Worm (Caenorhabditis elegans) whole organism, L3 larva: Measurements from ENCODE around the gene T25G12.6.
A peak's percentile ranks its signal among the peaks of the same experiment; 100 is the strongest.

Experiments
- R02D3.7 ChIP-seq: fragments of 150-350 bp; optimal IDR thresholded peaks from 2 replicates; lab custom pipeline; 2014; ENCODE audit warnings: missing biosample characterization, missing genetic modification characterization
- aly-2 ChIP-seq: fragments of 150-350 bp; optimal IDR thresholded peaks from 2 replicates; lab custom pipeline; 2014; ENCODE audit warnings: missing biosample characterization, missing genetic modification characterization
- ceh-28 ChIP-seq: fragments of 150-350 bp; optimal IDR thresholded peaks from 2 replicates; lab custom pipeline; 2014; ENCODE audit warnings: missing biosample characterization, missing genetic modification reagents, missing genetic modification characterization
- ceh-9 ChIP-seq: sonication (generic microtip); optimal IDR thresholded peaks from 2 replicates; lab custom pipeline; 2018; ENCODE audit warnings: missing biosample characterization, missing genetic modification characterization
- elt-1 ChIP-seq: fragments of 150-350 bp; optimal IDR thresholded peaks from 2 replicates; lab custom pipeline; 2014; ENCODE audit warnings: missing biosample characterization, missing genetic modification characterization
- elt-2 ChIP-seq: sonication (generic microtip); optimal IDR thresholded peaks from 2 replicates; lab custom pipeline; 2016; ENCODE audit warnings: missing genetic modification reagents, mild to moderate bottlenecking, missing genetic modification characterization, missing compliant biosample characterization
- elt-3 ChIP-seq, 3 experiments: fragments of 150-350 bp in 1 of 3; sonication (generic microtip) in 2 of 3; optimal IDR thresholded peaks; 2 replicates in 2 of 3; 4 replicates in 1 of 3; lab custom pipeline; 2014 to 2017; ENCODE audit warnings: missing biosample characterization in 3 of 3, missing genetic modification characterization in 3 of 3
- eor-1 ChIP-seq, 2 experiments: fragments of 150-350 bp; optimal IDR thresholded peaks; 2 replicates each; lab custom pipeline; 2014 to 2018; ENCODE audit warnings: missing biosample characterization in 2 of 2, missing genetic modification characterization in 2 of 2
- fkh-2 ChIP-seq: fragments of 150-350 bp; optimal IDR thresholded peaks from 2 replicates; lab custom pipeline; 2014; ENCODE audit warnings: missing biosample characterization, missing genetic modification reagents, missing genetic modification characterization
- fos-1 ChIP-seq: fragments of 150-350 bp; optimal IDR thresholded peaks from 2 replicates; lab custom pipeline; 2014; ENCODE audit warnings: missing biosample characterization, missing genetic modification characterization
- hmg-11 ChIP-seq: sonication (generic microtip); optimal IDR thresholded peaks from 2 replicates; lab custom pipeline; 2016; ENCODE audit warnings: missing genetic modification characterization, missing compliant biosample characterization
- jun-1 ChIP-seq: fragments of 150-350 bp; optimal IDR thresholded peaks from 2 replicates; lab custom pipeline; 2014; ENCODE audit warnings: missing biosample characterization, missing genetic modification reagents, missing genetic modification characterization
- lin-15B ChIP-seq: fragments of 150-350 bp; optimal IDR thresholded peaks from 2 replicates; lab custom pipeline; 2014; ENCODE audit warnings: missing biosample characterization, missing genetic modification characterization
- lin-39 ChIP-seq: fragments of 150-350 bp; optimal IDR thresholded peaks from 2 replicates; lab custom pipeline; 2018; ENCODE audit warnings: missing biosample characterization, missing genetic modification reagents, missing genetic modification characterization
- lsy-12 ChIP-seq: sonication (generic microtip); optimal IDR thresholded peaks from 2 replicates; lab custom pipeline; 2016; ENCODE audit warnings: mild to moderate bottlenecking, missing genetic modification characterization, missing compliant biosample characterization
- mdl-1 ChIP-seq: fragments of 150-350 bp; optimal IDR thresholded peaks from 2 replicates; lab custom pipeline; 2014; ENCODE audit warnings: missing biosample characterization, missing genetic modification characterization
- nfya-1 ChIP-seq: sonication (generic microtip); optimal IDR thresholded peaks from 2 replicates; lab custom pipeline; 2017; ENCODE audit warnings: missing genetic modification characterization, mild to moderate bottlenecking, missing compliant biosample characterization, antibody characterized with exemption, moderate library complexity; ENCODE audit not compliant: insufficient read depth
- nhr-11 ChIP-seq: fragments of 150-350 bp; optimal IDR thresholded peaks from 2 replicates; lab custom pipeline; 2014; ENCODE audit warnings: missing biosample characterization, missing genetic modification characterization
- nhr-12 ChIP-seq: fragments of 150-350 bp; optimal IDR thresholded peaks from 2 replicates; lab custom pipeline; 2014; ENCODE audit warnings: missing biosample characterization, missing genetic modification characterization
- nhr-25 ChIP-seq: sonication (generic microtip); optimal IDR thresholded peaks from 2 replicates; lab custom pipeline; 2017; ENCODE audit warnings: missing biosample characterization, missing genetic modification characterization
- nhr-28 ChIP-seq: fragments of 150-350 bp; optimal IDR thresholded peaks from 2 replicates; lab custom pipeline; 2014; ENCODE audit warnings: missing biosample characterization, missing genetic modification characterization
- nhr-67 ChIP-seq: fragments of 150-350 bp; optimal IDR thresholded peaks from 2 replicates; lab custom pipeline; 2014; ENCODE audit warnings: missing biosample characterization, missing genetic modification characterization
- pha-4 ChIP-seq: fragments of 150-350 bp; optimal IDR thresholded peaks from 2 replicates; lab custom pipeline; 2014; ENCODE audit warnings: missing biosample characterization, missing genetic modification reagents, missing genetic modification characterization
- pqm-1 ChIP-seq: fragments of 150-350 bp; optimal IDR thresholded peaks from 2 replicates; lab custom pipeline; 2017; ENCODE audit warnings: missing biosample characterization, missing genetic modification characterization, inconsistent platforms
- sea-2 ChIP-seq: fragments of 150-350 bp; sonication (generic microtip); optimal IDR thresholded peaks from 4 replicates; lab custom pipeline; 2014; ENCODE audit warnings: missing biosample characterization, missing genetic modification reagents, missing genetic modification characterization
- skn-1 ChIP-seq: fragments of 150-350 bp; optimal IDR thresholded peaks from 2 replicates; lab custom pipeline; 2014; ENCODE audit warnings: missing biosample characterization, missing genetic modification characterization
- snpc-4 ChIP-seq: fragments of 150-350 bp; optimal IDR thresholded peaks from 2 replicates; lab custom pipeline; 2014; ENCODE audit warnings: missing biosample characterization, missing genetic modification characterization
- unc-39 ChIP-seq: sonication (generic microtip); optimal IDR thresholded peaks from 4 replicates; lab custom pipeline; 2017; ENCODE audit warnings: missing biosample characterization, missing genetic modification characterization
- zag-1 ChIP-seq: fragments of 150-350 bp; optimal IDR thresholded peaks from 2 replicates; lab custom pipeline; 2014; ENCODE audit warnings: missing biosample characterization, missing genetic modification characterization
- ztf-11 ChIP-seq: fragments of 150-350 bp; optimal IDR thresholded peaks from 2 replicates; lab custom pipeline; 2014; ENCODE audit warnings: missing biosample characterization, missing genetic modification characterization

The T25G12.6 gene

DNA sequence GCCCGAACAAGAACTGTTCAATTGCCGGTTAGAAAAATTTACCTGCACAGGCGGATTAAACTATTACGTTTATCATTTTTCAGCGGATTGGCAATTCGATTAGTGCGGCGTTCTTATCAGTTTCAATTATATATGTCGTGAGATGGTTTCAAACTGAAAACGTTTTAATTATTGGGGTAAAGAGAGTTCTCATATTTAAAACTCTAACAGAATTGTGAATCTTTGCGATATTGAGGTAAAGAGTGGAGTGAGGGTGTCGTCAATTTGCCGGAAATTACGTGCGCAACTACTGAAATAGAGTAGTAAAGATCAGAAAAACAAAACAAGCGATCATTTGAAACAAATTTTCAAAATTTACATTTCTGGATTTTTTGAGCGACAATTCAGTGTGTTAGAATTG, at the start of gene T25G12.6:
TSS of gene T25G12.6 (minus strand) at position 101 of the 400 bp plus-strand sequence.
- TF ChIP-seq hmg-11 (tag; lab: Kevin White, UChicago) (no peak), sea-2 (GFP tag; lab: Kevin White, UChicago) (no peak), lsy-12 (tag; lab: Kevin White, UChicago) (no peak), elt-2 (tag; lab: Kevin White, UChicago) (peak; percentile 52)

DNA sequence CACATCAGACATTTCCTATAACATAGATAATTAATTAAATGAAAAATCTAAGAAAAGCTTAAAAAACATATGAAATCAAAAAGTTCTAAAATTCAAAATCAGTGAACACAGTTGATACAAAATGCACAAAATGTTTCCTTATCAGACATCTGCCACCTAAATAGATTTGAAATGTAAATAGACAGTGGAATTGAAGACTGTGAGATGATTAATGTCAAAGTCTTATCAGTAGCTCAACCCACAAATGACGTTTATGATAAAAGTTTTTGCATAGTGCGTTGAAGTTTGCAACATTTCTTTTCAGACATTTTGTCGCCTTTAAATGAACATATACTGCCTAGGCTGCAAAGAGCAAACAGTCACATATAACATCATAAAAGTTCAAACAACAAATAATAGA, 26.8 kb upstream of the T25G12.6 start, which contains the start of gene Y40C7B.4:
TSS of gene Y40C7B.4 (minus strand) at position 19 of the 400 bp plus-strand sequence.
- TF ChIP-seq pqm-1 (tag; lab: Kevin White, UChicago), result peak; percentile 93
- no peak for TF ChIP-seq elt-1
- peak; percentile 97 for TF ChIP-seq elt-2 (tag; lab: Kevin White, UChicago)
- TF ChIP-seq nfya-1 (tag; lab: Kevin White, UChicago), result no peak
- TF ChIP-seq eor-1 (tag; optimal IDR thresholded peaks at IDR 0.05; lab: Kevin White, UChicago), result no peak
- no peak for TF ChIP-seq hmg-11 (tag; lab: Kevin White, UChicago)
- peak; percentile 56 for TF ChIP-seq jun-1 (tag; lab: Kevin White, UChicago)
- no peak for TF ChIP-seq ceh-28 (tag; lab: Kevin White, UChicago)
- TF ChIP-seq pha-4, result peak; percentile 67
- no peak for TF ChIP-seq nhr-28 (tag; lab: Kevin White, UChicago)

DNA sequence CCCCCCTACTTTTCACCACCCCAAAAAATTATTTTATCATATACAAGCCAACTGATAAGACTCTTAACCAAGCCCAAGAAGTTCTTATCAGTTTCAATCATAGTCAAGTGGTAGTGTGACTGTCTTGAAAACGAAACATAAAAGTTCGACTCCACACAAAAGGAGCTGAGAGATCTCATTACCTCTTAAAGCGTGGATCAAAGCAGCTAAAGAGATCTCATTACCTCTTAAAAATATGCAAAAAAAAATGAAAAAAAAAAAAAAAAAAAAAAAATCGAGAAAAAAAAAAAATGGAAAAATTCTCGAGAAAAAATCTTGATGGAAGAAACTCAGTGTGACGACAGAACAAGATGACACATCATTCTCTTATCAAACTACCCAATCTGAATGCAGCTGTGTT, 25.7 kb upstream of the T25G12.6 start:
- TF ChIP-seq pqm-1 (tag; lab: Kevin White, UChicago), result peak; percentile 25
- peak; percentile 88 for TF ChIP-seq elt-2 (tag; lab: Kevin White, UChicago)

- TF ChIP-seq elt-2 (tag; lab: Kevin White, UChicago) (peak; percentile 26), zag-1 (tag; lab: Kevin White, UChicago) (no peak)
- TF ChIP-seq, all 47 proteins: peak for 1
These were observed 17.3 kb upstream of the T25G12.6 start for ce11 chrX:17247260-17247659.

DNA sequence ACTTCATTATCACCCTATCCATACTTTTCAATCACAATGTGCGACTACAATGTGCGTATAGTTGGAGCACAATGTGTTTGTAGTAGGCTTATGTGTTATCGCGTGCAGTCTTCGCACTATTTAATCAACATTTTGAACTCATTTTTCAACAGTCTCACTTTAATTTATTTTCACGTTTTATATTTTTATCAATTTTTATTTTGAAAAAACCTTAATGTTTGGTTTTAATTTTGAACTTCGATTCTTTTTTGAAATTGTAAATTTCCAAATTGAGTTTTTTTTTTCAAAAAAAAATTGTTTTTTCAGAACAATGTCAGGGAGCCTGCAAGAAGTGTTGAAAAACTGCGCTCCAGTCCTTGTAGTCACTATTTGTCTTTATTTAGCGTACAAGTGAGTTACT, 13.0 kb upstream of the T25G12.6 start, which contains the start of gene T25G12.13:
TSS of gene T25G12.13 (plus strand) at position 301 of the 400 bp plus-strand sequence.
- TF ChIP-seq elt-2 (tag; lab: Kevin White, UChicago) (peak; percentile 30), pha-4 (no peak)
- TF ChIP-seq, all 47 proteins: peak for 1

ce11 chrX:17237439-17237838, 7.4 kb upstream of the T25G12.6 start, which contains the start of gene T25G12.11:
Gene T25G12.11, minus strand, starts transcription at chrX:17237539.
- no peak for TF ChIP-seq nhr-28 (tag; lab: Kevin White, UChicago)
- no peak for TF ChIP-seq unc-39 (tag; lab: Kevin White, UChicago)
- TF ChIP-seq elt-3 (tag; optimal IDR thresholded peaks at IDR 0.05; lab: Kevin White, UChicago), result no peak
- TF ChIP-seq ceh-9 (tag; lab: Kevin White, UChicago), result no peak
- no peak for TF ChIP-seq snpc-4 (tag; lab: Kevin White, UChicago)
- TF ChIP-seq lin-15B, result no peak
- no peak for TF ChIP-seq nhr-12
- no peak for TF ChIP-seq lsy-12 (tag; lab: Kevin White, UChicago)
- no peak for TF ChIP-seq ztf-11 (tag; lab: Kevin White, UChicago)
- TF ChIP-seq nhr-67, result no peak
- no peak for TF ChIP-seq mdl-1
- no peak for TF ChIP-seq fkh-2 (tag; lab: Kevin White, UChicago)
- TF ChIP-seq, all 47 proteins: peak for 0

DNA sequence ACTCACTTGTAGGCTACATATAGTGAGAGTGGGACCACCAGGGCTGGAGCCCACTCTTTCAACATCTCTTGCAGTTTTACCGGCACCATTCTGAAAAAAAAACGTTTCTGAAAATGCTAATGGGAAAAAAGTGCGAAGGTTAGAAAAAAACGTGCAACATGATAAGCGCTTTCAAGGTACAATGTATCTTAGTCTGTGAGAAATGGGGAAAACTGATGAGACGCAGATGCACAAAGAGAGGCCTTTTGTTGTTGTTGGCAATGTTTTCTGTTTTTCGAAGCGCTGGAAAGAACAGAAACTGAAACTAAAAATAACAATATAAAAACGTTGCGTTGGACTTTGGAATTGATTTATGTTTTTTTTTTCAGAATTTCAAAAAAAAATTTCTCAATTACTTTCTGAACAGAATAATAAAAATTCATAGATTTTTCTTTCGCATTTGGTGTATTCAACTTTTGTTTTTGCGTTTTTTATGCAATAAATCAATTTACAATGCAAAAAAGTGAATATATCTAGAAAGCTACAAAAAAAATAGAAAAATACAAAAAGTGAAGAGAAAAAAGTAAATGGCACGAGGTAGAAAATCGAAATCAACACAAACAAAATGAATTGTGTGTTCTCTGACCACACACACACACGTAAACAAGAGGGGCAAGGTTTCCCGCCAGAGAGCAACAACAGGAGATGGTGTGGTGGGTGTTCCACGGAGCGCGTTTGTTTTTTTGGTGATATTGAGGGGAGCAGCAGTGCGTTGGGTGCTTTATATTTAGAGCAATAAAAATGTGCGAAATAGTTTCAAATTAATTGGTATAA, 5.9 kb upstream of the T25G12.6 start, which contains the start of gene dhs-30:
TSS of gene dhs-30 (minus strand) at position 90 of the 813 bp plus-strand sequence.
- TF ChIP-seq elt-2 (tag; lab: Kevin White, UChicago), result peak; percentile 37
- peak; percentile 83 for TF ChIP-seq pha-4
- peak; percentile 35 for TF ChIP-seq lin-39 (tag; lab: Kevin White, UChicago)
- no peak for TF ChIP-seq nhr-12
- TF ChIP-seq nhr-28 (tag; lab: Kevin White, UChicago), result no peak
- no peak for TF ChIP-seq nhr-11 (tag; lab: Kevin White, UChicago)
- TF ChIP-seq unc-39 (tag; lab: Kevin White, UChicago), result no peak
- TF ChIP-seq R02D3.7 (tag; lab: Kevin White, UChicago), result no peak
- TF ChIP-seq elt-3 (tag; optimal IDR thresholded peaks at IDR 0.05; lab: Kevin White, UChicago), result no peak
- no peak for TF ChIP-seq nhr-25 (tag; lab: Kevin White, UChicago)
- no peak for TF ChIP-seq fos-1
- TF ChIP-seq mdl-1, result no peak
- no peak for TF ChIP-seq skn-1 (tag; lab: Kevin White, UChicago)
- TF ChIP-seq sea-2 (GFP tag; lab: Kevin White, UChicago), result no peak
- TF ChIP-seq ceh-28 (tag; lab: Kevin White, UChicago), result no peak
- no peak for TF ChIP-seq lsy-12 (tag; lab: Kevin White, UChicago)
- TF ChIP-seq aly-2 (tag; lab: Kevin White, UChicago), result no peak
- TF ChIP-seq jun-1 (tag; lab: Kevin White, UChicago), result no peak
- TF ChIP-seq nhr-67, result no peak
- TF ChIP-seq lin-15B, result no peak
- no peak for TF ChIP-seq elt-1
